Fruit fly (Drosophila melanogaster) whole organism, embryonic: ENCODE data around the gene Nost.

Experiments
- Ada2b ChIP-seq: fragments of 200-800 bp; sonication (Bioruptor generic); IDR thresholded peaks from 2 replicates; pipeline ENCODE4 v1.3.6; 2022; ENCODE audit warnings: missing biosample characterization, missing genetic modification characterization
- Asciz ChIP-seq: fragments of 200-800 bp; sonication (Bioruptor generic); optimal IDR thresholded peaks from 2 replicates; lab custom pipeline; 2017; ENCODE audit warnings: missing biosample characterization, mild to moderate bottlenecking, missing genetic modification characterization, missing genetic modification reagents
- CG12744 ChIP-seq: fragments of 200-800 bp; sonication (Bioruptor generic); optimal IDR thresholded peaks from 2 replicates; lab custom pipeline; 2016; ENCODE audit warnings: missing biosample characterization, missing genetic modification characterization
- CG13123 ChIP-seq: fragments of 200-800 bp; sonication (Bioruptor generic); optimal IDR thresholded peaks from 2 replicates; lab custom pipeline; 2016; ENCODE audit warnings: missing biosample characterization, missing genetic modification characterization
- CG14860 ChIP-seq: fragments of 200-800 bp; sonication (Bioruptor generic); IDR thresholded peaks from 3 replicates; pipeline ENCODE4 v1.3.6; 2022; ENCODE audit warnings: missing biosample characterization, missing genetic modification characterization; ENCODE audit not compliant: partially characterized antibody
- CG15269 ChIP-seq: fragments of 200-800 bp; sonication (Bioruptor generic); optimal IDR thresholded peaks from 2 replicates; lab custom pipeline; 2018; ENCODE audit warnings: missing biosample characterization, mild to moderate bottlenecking, missing genetic modification characterization, moderate library complexity
- CG15696 ChIP-seq: fragments of 200-800 bp; sonication (Bioruptor generic); optimal IDR thresholded peaks from 2 replicates; lab custom pipeline; 2019; ENCODE audit warnings: missing biosample characterization, mild to moderate bottlenecking, missing genetic modification characterization, moderate library complexity
- CG2129 ChIP-seq: fragments of 200-800 bp; sonication (Bioruptor generic); IDR thresholded peaks from 2 replicates; pipeline ENCODE4 v1.3.6; 2022; ENCODE audit warnings: missing biosample characterization, missing genetic modification characterization; ENCODE audit not compliant: partially characterized antibody
- CG2712 ChIP-seq: fragments of 200-800 bp; optimal IDR thresholded peaks from 3 replicates; lab custom pipeline; 2019; ENCODE audit warnings: missing biosample characterization, mild to moderate bottlenecking, missing genetic modification characterization, moderate library complexity
- CG30431 ChIP-seq: fragments of 200-800 bp; sonication (Bioruptor generic); optimal IDR thresholded peaks from 2 replicates; lab custom pipeline; 2017; ENCODE audit warnings: missing biosample characterization, missing genetic modification characterization
- CG32767 ChIP-seq: fragments of 200-800 bp; sonication (Bioruptor generic); IDR thresholded peaks from 2 replicates; pipeline ENCODE4 v1.3.6; 2022; ENCODE audit warnings: missing biosample characterization, missing genetic modification characterization
- CG3407 ChIP-seq: fragments of 200-800 bp; sonication (Bioruptor generic); optimal IDR thresholded peaks from 2 replicates; lab custom pipeline; 2018; ENCODE audit warnings: missing biosample characterization, mild to moderate bottlenecking, missing genetic modification characterization
- CG3726 ChIP-seq: fragments of 200-800 bp; sonication (Bioruptor generic); IDR thresholded peaks from 3 replicates; pipeline ENCODE4, ENCODE4 v1.3.6; 2022; ENCODE audit warnings: missing biosample characterization, missing genetic modification characterization
- CG3847 ChIP-seq: fragments of 200-800 bp; sonication (Bioruptor generic); IDR thresholded peaks from 2 replicates; pipeline ENCODE4 v1.3.6; 2022; ENCODE audit warnings: missing biosample characterization, missing genetic modification characterization
- CG4404 ChIP-seq: fragments of 200-800 bp; sonication (Bioruptor generic); IDR thresholded peaks from 2 replicates; pipeline ENCODE4 v1.3.6; 2022; ENCODE audit warnings: missing biosample characterization, missing genetic modification characterization
- CG8388 ChIP-seq: fragments of 200-800 bp; sonication (Bioruptor generic); optimal IDR thresholded peaks from 2 replicates; lab custom pipeline; 2019; ENCODE audit warnings: missing biosample characterization, mild to moderate bottlenecking, missing genetic modification characterization, moderate library complexity
- CTCF ChIP-seq: fragments of 200-800 bp; sonication (Bioruptor generic); optimal IDR thresholded peaks from 2 replicates; lab custom pipeline; 2017; ENCODE audit warnings: missing biosample characterization, mild to moderate bottlenecking, missing genetic modification characterization, moderate library complexity
- Camta ChIP-seq: fragments of 200-800 bp; sonication (Bioruptor generic); optimal IDR thresholded peaks from 2 replicates; lab custom pipeline; 2016; ENCODE audit warnings: missing biosample characterization, missing genetic modification characterization
- Dad ChIP-seq: fragments of 200-800 bp; sonication (Bioruptor generic); optimal IDR thresholded peaks from 3 replicates; lab custom pipeline; 2016; ENCODE audit warnings: missing biosample characterization, missing genetic modification characterization
- Gug ChIP-seq: fragments of 200-800 bp; sonication (Bioruptor generic); IDR thresholded peaks from 4 replicates; pipeline ENCODE4 v1.3.6; 2022; ENCODE audit warnings: missing biosample characterization, missing genetic modification characterization
- HLH4C ChIP-seq: fragments of 200-800 bp; sonication (Bioruptor generic); IDR thresholded peaks from 3 replicates; pipeline ENCODE4 v1.3.6; 2022; ENCODE audit warnings: missing biosample characterization, missing genetic modification characterization; ENCODE audit not compliant: partially characterized antibody
- HLHmδ ChIP-seq: fragments of 200-800 bp; sonication (Bioruptor generic); optimal IDR thresholded peaks from 2 replicates; lab custom pipeline; 2018; ENCODE audit warnings: missing biosample characterization, mild to moderate bottlenecking, missing genetic modification characterization, moderate library complexity
- Med ChIP-seq: fragments of 200-800 bp; sonication (Bioruptor generic); peaks from one replicate; lab custom pipeline; 2016; ENCODE audit warnings: missing biosample characterization, missing genetic modification characterization, mild to moderate bottlenecking, inconsistent platforms, moderate library complexity
- Mes4 ChIP-seq: fragments of 200-800 bp; sonication (Bioruptor generic); optimal IDR thresholded peaks from 2 replicates; lab custom pipeline; 2016; ENCODE audit warnings: missing biosample characterization, missing genetic modification characterization
- Myb ChIP-seq: fragments of 200-800 bp; sonication (Bioruptor generic); optimal IDR thresholded peaks from 2 replicates; lab custom pipeline; 2016; ENCODE audit warnings: missing biosample characterization, missing genetic modification characterization
- Nf-YA ChIP-seq: fragments of 200-800 bp; sonication (Bioruptor generic); IDR thresholded peaks from 2 replicates; pipeline ENCODE4 v1.3.6; 2022; ENCODE audit warnings: missing biosample characterization, missing genetic modification characterization
- Scr ChIP-seq: fragments of 200-800 bp; sonication (Bioruptor generic); IDR thresholded peaks from 2 replicates; pipeline ENCODE4 v1.3.6; 2022; ENCODE audit warnings: missing biosample characterization, missing genetic modification characterization; ENCODE audit not compliant: partially characterized antibody
- Sin3A ChIP-seq: fragments of >200 bp; optimal IDR thresholded peaks from 2 replicates; lab custom pipeline; 2018
- Stat92E ChIP-seq, 3 experiments: fragments of >200 bp in 2 of 3; fragments of 200-800 bp in 1 of 3; sonication (Bioruptor generic) in 1 of 3; optimal IDR thresholded peaks; 2 replicates each; lab custom pipeline; 2017 to 2019; ENCODE audit warnings: missing biosample characterization in 3 of 3, missing genetic modification characterization in 3 of 3, mild to moderate bottlenecking in 1 of 3, moderate library complexity in 1 of 3
- Trl ChIP-seq, 3 experiments: fragments of >200 bp in 2 of 3; fragments of 200-800 bp in 1 of 3; sonication (Bioruptor generic) in 1 of 3; optimal IDR thresholded peaks; 2 replicates in 1 of 3; 3 replicates in 2 of 3; lab custom pipeline; 2016 to 2017; ENCODE audit warnings: missing biosample characterization in 1 of 3, missing genetic modification characterization in 1 of 3
- YL-1 ChIP-seq: fragments of 200-800 bp; sonication (Bioruptor generic); optimal IDR thresholded peaks from 3 replicates; lab custom pipeline; 2017; ENCODE audit warnings: missing biosample characterization, mild to moderate bottlenecking, missing genetic modification characterization
- bbx ChIP-seq: fragments of 200-800 bp; sonication (Bioruptor generic); IDR thresholded peaks from 2 replicates; pipeline ENCODE4 v1.3.6; 2022; ENCODE audit warnings: missing biosample characterization, missing genetic modification characterization; ENCODE audit not compliant: partially characterized antibody
- dm ChIP-seq: fragments of 200-800 bp; sonication (Bioruptor generic); optimal IDR thresholded peaks from 3 replicates; lab custom pipeline; 2016; ENCODE audit warnings: missing biosample characterization, missing genetic modification characterization
- dysf ChIP-seq: fragments of 200-800 bp; sonication (Bioruptor generic); IDR thresholded peaks from 3 replicates; pipeline ENCODE4 v1.3.6; 2022; ENCODE audit warnings: missing biosample characterization, missing genetic modification characterization
- en ChIP-seq: fragments of 200-800 bp; sonication (Bioruptor generic); optimal IDR thresholded peaks from 2 replicates; lab custom pipeline; 2016; ENCODE audit warnings: missing biosample characterization, missing genetic modification characterization
- gcm2 ChIP-seq: fragments of 200-800 bp; sonication (Bioruptor generic); optimal IDR thresholded peaks from 2 replicates; lab custom pipeline; 2016; ENCODE audit warnings: missing biosample characterization, missing genetic modification characterization
- jumu ChIP-seq: fragments of 200-800 bp; sonication (Bioruptor generic); optimal IDR thresholded peaks from 3 replicates; lab custom pipeline; 2016; ENCODE audit warnings: missing biosample characterization, missing genetic modification characterization
- klu ChIP-seq: fragments of 200-800 bp; sonication (Bioruptor generic); IDR thresholded peaks from 2 replicates; pipeline ENCODE4 v1.3.6; 2022; ENCODE audit warnings: missing biosample characterization, missing genetic modification characterization
- lilli ChIP-seq: fragments of 200-800 bp; sonication (Bioruptor generic); optimal IDR thresholded peaks from 3 replicates; lab custom pipeline; 2016; ENCODE audit warnings: missing biosample characterization, missing genetic modification characterization
- lmd ChIP-seq: fragments of 200-800 bp; sonication (Bioruptor generic); IDR thresholded peaks from 2 replicates; pipeline ENCODE4 v1.3.6; 2022; ENCODE audit warnings: missing biosample characterization, missing genetic modification characterization
- pan ChIP-seq, 4 experiments: fragments of >200 bp in 3 of 4; fragments of 200-800 bp in 1 of 4; sonication (Bioruptor generic) in 1 of 4; optimal IDR thresholded peaks in 3 of 4; IDR thresholded peaks in 1 of 4; 2 replicates each; pipeline versions ENCODE4 v1.3.6 to Lab custom; 2017 to 2022; ENCODE audit warnings: missing biosample characterization in 2 of 4, missing genetic modification characterization in 2 of 4, mixed read lengths in 1 of 4
- pfk ChIP-seq: fragments of 200-800 bp; sonication (Bioruptor generic); optimal IDR thresholded peaks from 2 replicates; lab custom pipeline; 2018; ENCODE audit warnings: missing biosample characterization, mild to moderate bottlenecking, missing genetic modification characterization, moderate library complexity
- pita ChIP-seq: fragments of 200-800 bp; sonication (Bioruptor generic); optimal IDR thresholded peaks from 2 replicates; lab custom pipeline; 2017; ENCODE audit warnings: missing biosample characterization, mild to moderate bottlenecking, missing genetic modification characterization
- salm ChIP-seq: fragments of 200-800 bp; sonication (Bioruptor generic); optimal IDR thresholded peaks from 2 replicates; lab custom pipeline; 2018; ENCODE audit warnings: missing biosample characterization, mild to moderate bottlenecking, missing genetic modification characterization
- seq ChIP-seq: fragments of 200-800 bp; sonication (Bioruptor generic); IDR thresholded peaks from 2 replicates; pipeline ENCODE4 v1.3.6; 2022; ENCODE audit warnings: missing biosample characterization, missing genetic modification characterization
- sisA ChIP-seq: fragments of 200-800 bp; sonication (Bioruptor generic); IDR thresholded peaks from 2 replicates; pipeline ENCODE4 v1.3.6; 2022; ENCODE audit warnings: missing biosample characterization, missing genetic modification characterization
- sob ChIP-seq: fragments of 200-800 bp; sonication (Bioruptor generic); IDR thresholded peaks from 2 replicates; pipeline ENCODE4 v1.3.6; 2022; ENCODE audit warnings: missing biosample characterization, missing genetic modification characterization
- ssp ChIP-seq: fragments of 200-800 bp; sonication (Bioruptor generic); IDR thresholded peaks from 2 replicates; pipeline ENCODE4 v1.3.6; 2022; ENCODE audit warnings: missing biosample characterization, missing genetic modification characterization
- tap ChIP-seq: fragments of 200-800 bp; optimal IDR thresholded peaks from 3 replicates; lab custom pipeline; 2019; ENCODE audit warnings: missing biosample characterization, mild to moderate bottlenecking, missing genetic modification characterization, moderate library complexity
- usp ChIP-seq: fragments of >200 bp; optimal IDR thresholded peaks from 2 replicates; lab custom pipeline; 2017; ENCODE audit warnings: missing biosample characterization, missing genetic modification characterization
- zen2 ChIP-seq: fragments of 200-800 bp; sonication (Bioruptor generic); IDR thresholded peaks from 3 replicates; pipeline ENCODE4 v1.3.6; 2022; ENCODE audit warnings: missing biosample characterization, missing genetic modification characterization; ENCODE audit not compliant: partially characterized antibody
- zf30C ChIP-seq: fragments of 200-800 bp; sonication (Bioruptor generic); optimal IDR thresholded peaks from 3 replicates; lab custom pipeline; 2018; ENCODE audit warnings: missing biosample characterization, mild to moderate bottlenecking, missing genetic modification characterization

The Nost gene

dm6 chrX:9082600-9082999 lies 52.6 kb downstream of the Nost start, which contains the start of gene APC4 (continued):
- TF ChIP-seq dm (GFP tag; lab: Kevin White, UChicago) (no peak), pan (optimal IDR thresholded peaks at IDR 0.05; lab: Kevin White, UChicago) (no peak), pan (GFP tag; optimal IDR thresholded peaks at IDR 0.05 in 1 of 2, IDR thresholded peaks at IDR 0.05 in 1 of 2) (no peak), bbx (GFP tag; lab: Robert Waterston, UW) (no peak), sisA (no peak), gcm2 (no peak), CG30431 (GFP tag; lab: Kevin White, UChicago) (no peak), en (GFP tag; lab: Kevin White, UChicago) (no peak), pita (GFP tag; lab: Kevin White, UChicago) (no peak), Scr (GFP tag; lab: Robert Waterston, UW) (0 out of 2 replicates have a peak, but pooled peaks have one; percentile 12), CTCF (no peak), CG15696 (tag; lab: Kevin White, UChicago) (peak; percentile 29), YL-1 (GFP tag; lab: Kevin White, UChicago) (no peak), CG3726 (GFP tag; lab: Robert Waterston, UW) (no peak), CG32767 (GFP tag; lab: Robert Waterston, UW) (no peak), seq (no peak), Stat92E (GFP tag; optimal IDR thresholded peaks at IDR 0.05; lab: Kevin White, UChicago) (no peak), Dad (GFP tag; lab: Kevin White, UChicago) (no peak), CG14860 (GFP tag; lab: Robert Waterston, UW) (no peak), CG3407 (GFP tag; lab: Kevin White, UChicago) (no peak), Trl (optimal IDR thresholded peaks at IDR 0.05; lab: Kevin White, UChicago) (no peak), Trl (GFP tag; optimal IDR thresholded peaks at IDR 0.05; lab: Kevin White, UChicago) (no peak), Med (GFP tag; lab: Kevin White, UChicago) (peak; percentile 68), Sin3A (no peak), zen2 (GFP tag; lab: Robert Waterston, UW) (no peak), Mes4 (GFP tag; lab: Kevin White, UChicago) (no peak), CG4404 (no peak), CG8388 (no peak), salm (no peak), CG12744 (no peak), lmd (GFP tag; lab: Robert Waterston, UW) (no peak), Nf-YA (GFP tag; lab: Robert Waterston, UW) (no peak), Gug (GFP tag; lab: Robert Waterston, UW) (no peak), zf30C (GFP tag; lab: Kevin White, UChicago) (no peak), pfk (GFP tag; lab: Kevin White, UChicago) (no peak), HLH4C (GFP tag; lab: Robert Waterston, UW) (no peak), lilli (GFP tag; lab: Kevin White, UChicago) (peak; percentile 39), Camta (peak; percentile 30), dysf (GFP tag; lab: Robert Waterston, UW) (no peak), Asciz (GFP tag; lab: Kevin White, UChicago) (no peak), HLHmδ (no peak), CG3847 (GFP tag; lab: Robert Waterston, UW) (no peak), CG2712 (tag; lab: Kevin White, UChicago) (peak; percentile 23), usp (no peak), CG13123 (GFP tag; lab: Kevin White, UChicago) (no peak), ssp (GFP tag; lab: Robert Waterston, UW) (no peak), jumu (no peak), CG15269 (tag; lab: Kevin White, UChicago) (peak; percentile 34), Ada2b (GFP tag; lab: Robert Waterston, UW) (0 out of 2 replicates have a peak, but pooled peaks have one; percentile 7), klu (GFP tag; lab: Robert Waterston, UW) (no peak), Myb (peak; percentile 31), sob (GFP tag; lab: Robert Waterston, UW) (no peak), tap (tag; lab: Kevin White, UChicago) (no peak), CG2129 (GFP tag; lab: Robert Waterston, UW) (no peak)
